Worm (Caenorhabditis elegans) whole organism, L1 larva: ENCODE results near the gene R166.3.

Source experiments
- C04F5.9 ChIP-seq: sonication (generic microtip); optimal IDR thresholded peaks from 2 replicates; lab custom pipeline; 2016; ENCODE audit warnings: missing genetic modification characterization, missing compliant biosample characterization
- C16A3.4 ChIP-seq: fragments of 150-350 bp; optimal IDR thresholded peaks from 2 replicates; lab custom pipeline; 2014; ENCODE audit warnings: missing biosample characterization, missing genetic modification characterization
- C34B4.2 ChIP-seq: sonication (generic microtip); optimal IDR thresholded peaks from 2 replicates; lab custom pipeline; 2017; ENCODE audit warnings: mild to moderate bottlenecking, missing genetic modification characterization, missing compliant biosample characterization
- Y116A8C.19 ChIP-seq: sonication (generic microtip); optimal IDR thresholded peaks from 2 replicates; lab custom pipeline; 2016; ENCODE audit warnings: missing compliant biosample characterization, missing genetic modification characterization, borderline replicate concordance
- aha-1 ChIP-seq: fragments of 150-350 bp; optimal IDR thresholded peaks from 2 replicates; lab custom pipeline; 2014; ENCODE audit warnings: missing biosample characterization, missing genetic modification characterization
- ama-1 ChIP-seq: fragments of 150-350 bp; optimal IDR thresholded peaks from 2 replicates; lab custom pipeline; 2014
- blmp-1 ChIP-seq: fragments of 150-350 bp; optimal IDR thresholded peaks from 2 replicates; lab custom pipeline; 2014; ENCODE audit warnings: missing biosample characterization, missing genetic modification characterization
- ceh-82 ChIP-seq, 3 experiments: fragments of 150-350 bp in 1 of 3; sonication (generic microtip) in 2 of 3; optimal IDR thresholded peaks; 2 replicates each; lab custom pipeline; 2014 to 2017; ENCODE audit warnings: missing biosample characterization in 3 of 3, missing genetic modification characterization in 3 of 3
- ceh-88 ChIP-seq: fragments of 200-800 bp; sonication (Bioruptor generic); IDR thresholded peaks from 2 replicates; pipeline ENCODE4 v1.3.6; 2022; ENCODE audit warnings: missing genetic modification characterization, missing compliant biosample characterization
- ces-1 ChIP-seq: fragments of 150-350 bp; optimal IDR thresholded peaks from 2 replicates; lab custom pipeline; 2014; ENCODE audit warnings: missing biosample characterization, missing genetic modification reagents, missing genetic modification characterization
- dpl-1 ChIP-seq, 3 experiments: fragments of 150-350 bp in 2 of 3; sonication (generic microtip) in 1 of 3; optimal IDR thresholded peaks; 2 replicates each; lab custom pipeline; 2014 to 2017; ENCODE audit warnings: missing biosample characterization in 3 of 3, missing genetic modification characterization in 3 of 3, missing genetic modification reagents in 3 of 3
- dsc-1 ChIP-seq: sonication (generic microtip); optimal IDR thresholded peaks from 2 replicates; lab custom pipeline; 2016; ENCODE audit warnings: mild to moderate bottlenecking, missing genetic modification characterization, missing compliant biosample characterization
- efl-3 ChIP-seq: fragments of 200-800 bp; sonication (Bioruptor generic); optimal IDR thresholded peaks from 2 replicates; lab custom pipeline; 2018; ENCODE audit warnings: mild to moderate bottlenecking, missing genetic modification characterization, missing compliant biosample characterization
- egl-27 ChIP-seq, 2 experiments: fragments of 150-350 bp in 1 of 2; sonication (generic microtip); optimal IDR thresholded peaks; 3 replicates each; lab custom pipeline; 2017 to 2018; ENCODE audit warnings: missing biosample characterization in 2 of 2, missing genetic modification characterization in 2 of 2, missing genetic modification reagents in 2 of 2
- elt-2 ChIP-seq: sonication (generic microtip); optimal IDR thresholded peaks from 2 replicates; lab custom pipeline; 2016; ENCODE audit warnings: missing genetic modification characterization, mild to moderate bottlenecking, inconsistent platforms, missing compliant biosample characterization, missing genetic modification reagents
- elt-3 ChIP-seq, 6 experiments: fragments of 150-350 bp in 1 of 6; sonication (generic microtip); optimal IDR thresholded peaks; 2 replicates each; lab custom pipeline; 2017 to 2018; ENCODE audit warnings: missing biosample characterization in 6 of 6, missing genetic modification characterization in 6 of 6, inconsistent platforms in 1 of 6
- ets-5 ChIP-seq: fragments of 200-800 bp; sonication (Bioruptor generic); IDR thresholded peaks from 2 replicates; pipeline ENCODE4 v1.3.6; 2022; ENCODE audit warnings: missing genetic modification characterization, missing compliant biosample characterization
- fkh-8 ChIP-seq: sonication (generic microtip); optimal IDR thresholded peaks from 2 replicates; lab custom pipeline; 2016; ENCODE audit warnings: mild to moderate bottlenecking, missing genetic modification characterization, missing compliant biosample characterization
- fos-1 ChIP-seq: fragments of 150-350 bp; optimal IDR thresholded peaks from 2 replicates; lab custom pipeline; 2014; ENCODE audit warnings: missing biosample characterization, missing genetic modification characterization
- grh-1 ChIP-seq: fragments of 200-800 bp; sonication (Bioruptor generic); IDR thresholded peaks from 2 replicates; pipeline ENCODE4 v1.3.6; 2022; ENCODE audit warnings: missing genetic modification reagents, missing genetic modification characterization, missing compliant biosample characterization
- hlh-17 ChIP-seq: fragments of 200-800 bp; sonication (Bioruptor generic); optimal IDR thresholded peaks from 2 replicates; lab custom pipeline; 2018; ENCODE audit warnings: missing genetic modification characterization, mild to moderate bottlenecking, missing compliant biosample characterization, moderate library complexity, borderline replicate concordance
- hlh-4 ChIP-seq: sonication (generic microtip); optimal IDR thresholded peaks from 2 replicates; lab custom pipeline; 2016; ENCODE audit warnings: mild to moderate bottlenecking, missing genetic modification characterization, missing compliant biosample characterization
- isw-1 ChIP-seq: fragments of 200-800 bp; sonication (Bioruptor generic); IDR thresholded peaks from 2 replicates; pipeline ENCODE4 v1.3.6; 2022; ENCODE audit warnings: missing genetic modification characterization, missing compliant biosample characterization
- lin-13 ChIP-seq: fragments of 150-350 bp; optimal IDR thresholded peaks from 2 replicates; lab custom pipeline; 2014; ENCODE audit warnings: missing biosample characterization, missing genetic modification reagents, missing genetic modification characterization
- lin-35 ChIP-seq, 2 experiments: fragments of 150-350 bp; optimal IDR thresholded peaks; 2 replicates each; lab custom pipeline; 2014; ENCODE audit warnings: missing biosample characterization in 2 of 2, missing genetic modification characterization in 2 of 2, missing genetic modification reagents in 2 of 2
- lsy-2 ChIP-seq, 2 experiments: fragments of 150-350 bp; optimal IDR thresholded peaks; 2 replicates each; lab custom pipeline; 2014; ENCODE audit warnings: missing biosample characterization in 2 of 2, missing genetic modification characterization in 2 of 2
- mef-2 ChIP-seq: fragments of 150-350 bp; optimal IDR thresholded peaks from 2 replicates; lab custom pipeline; 2014; ENCODE audit warnings: missing biosample characterization, missing genetic modification characterization
- mep-1 ChIP-seq: fragments of 150-350 bp; optimal IDR thresholded peaks from 2 replicates; lab custom pipeline; 2014; ENCODE audit warnings: missing biosample characterization, missing genetic modification characterization
- nhr-19 ChIP-seq: fragments of 200-800 bp; sonication (Bioruptor generic); conservative IDR thresholded peaks from 2 replicates; pipeline ENCODE4 v1.3.6; 2022; ENCODE audit warnings: missing genetic modification characterization, missing compliant biosample characterization
- nhr-20 ChIP-seq: sonication (generic microtip); optimal IDR thresholded peaks from 2 replicates; lab custom pipeline; 2016; ENCODE audit warnings: mild to moderate bottlenecking, missing genetic modification characterization, missing compliant biosample characterization
- nhr-237 ChIP-seq: fragments of 150-350 bp; optimal IDR thresholded peaks from 2 replicates; lab custom pipeline; 2014; ENCODE audit warnings: missing biosample characterization, missing genetic modification characterization
- nhr-71 ChIP-seq: sonication (generic microtip); optimal IDR thresholded peaks from 2 replicates; lab custom pipeline; 2016; ENCODE audit warnings: mild to moderate bottlenecking, missing genetic modification characterization, moderate library complexity, missing compliant biosample characterization
- nhr-77 ChIP-seq: fragments of 150-350 bp; optimal IDR thresholded peaks from 2 replicates; lab custom pipeline; 2014; ENCODE audit warnings: missing biosample characterization, missing genetic modification characterization
- nhr-84 ChIP-seq: sonication (generic microtip); optimal IDR thresholded peaks from 2 replicates; lab custom pipeline; 2017; ENCODE audit warnings: missing biosample characterization, missing genetic modification characterization
- pax-3 ChIP-seq: fragments of 200-800 bp; sonication (Bioruptor generic); optimal IDR thresholded peaks from 2 replicates; lab custom pipeline; 2018; ENCODE audit warnings: mild to moderate bottlenecking, missing genetic modification characterization, moderate library complexity, missing compliant biosample characterization
- skn-1 ChIP-seq: fragments of 150-350 bp; optimal IDR thresholded peaks from 2 replicates; lab custom pipeline; 2014; ENCODE audit warnings: missing biosample characterization, missing genetic modification characterization
- snu-23 ChIP-seq: sonication (generic microtip); optimal IDR thresholded peaks from 2 replicates; lab custom pipeline; 2016; ENCODE audit warnings: missing genetic modification characterization, missing compliant biosample characterization
- sox-4 ChIP-seq: sonication (generic microtip); optimal IDR thresholded peaks from 2 replicates; lab custom pipeline; 2016; ENCODE audit warnings: missing genetic modification characterization, missing compliant biosample characterization
- swsn-7 ChIP-seq: sonication (generic microtip); optimal IDR thresholded peaks from 2 replicates; lab custom pipeline; 2016; ENCODE audit warnings: missing genetic modification characterization, missing compliant biosample characterization
- tbx-2 ChIP-seq: sonication (generic microtip); optimal IDR thresholded peaks from 2 replicates; lab custom pipeline; 2016; ENCODE audit warnings: missing genetic modification characterization, missing compliant biosample characterization
- tlp-1 ChIP-seq: fragments of 150-350 bp; optimal IDR thresholded peaks from 2 replicates; lab custom pipeline; 2014; ENCODE audit warnings: missing biosample characterization, missing genetic modification characterization
- unc-62 ChIP-seq: fragments of 150-350 bp; optimal IDR thresholded peaks from 2 replicates; lab custom pipeline; 2014; ENCODE audit warnings: missing biosample characterization, missing genetic modification reagents, missing genetic modification characterization
- unc-98 ChIP-seq: fragments of 200-800 bp; sonication (Bioruptor generic); IDR thresholded peaks from 2 replicates; pipeline ENCODE4 v1.3.6; 2022; ENCODE audit warnings: missing genetic modification characterization, missing compliant biosample characterization
- vab-15 ChIP-seq: sonication (generic microtip); optimal IDR thresholded peaks from 2 replicates; lab custom pipeline; 2017; ENCODE audit warnings: missing genotype, mild to moderate bottlenecking, missing genetic modification characterization, missing compliant biosample characterization
- xbp-1 ChIP-seq: sonication (generic microtip); optimal IDR thresholded peaks from 2 replicates; lab custom pipeline; 2016; ENCODE audit warnings: missing genetic modification characterization, missing compliant biosample characterization
- zip-4 ChIP-seq: fragments of 200-800 bp; sonication (Bioruptor generic); optimal IDR thresholded peaks from 2 replicates; lab custom pipeline; 2018; ENCODE audit warnings: mild to moderate bottlenecking, missing genetic modification characterization, moderate library complexity, missing compliant biosample characterization
- ztf-11 ChIP-seq, 2 experiments: sonication (generic microtip); optimal IDR thresholded peaks; 2 replicates each; lab custom pipeline; 2016 to 2017; ENCODE audit warnings: missing genetic modification characterization in 2 of 2, missing biosample characterization in 1 of 2, missing compliant biosample characterization in 1 of 2
- ztf-4 ChIP-seq: fragments of 150-350 bp; optimal IDR thresholded peaks from 2 replicates; lab custom pipeline; 2014; ENCODE audit warnings: missing biosample characterization, missing genetic modification characterization

R166.3 gene

ce11 chrII:10504729-10505128 lies 34.4 kb downstream of the R166.3 start (continued):
- no peak for TF ChIP-seq ces-1 (GFP tag; lab: Kevin White, UChicago)
- no peak for TF ChIP-seq fos-1 (tag; lab: Kevin White, UChicago)
- TF ChIP-seq unc-62 (GFP tag; lab: Kevin White, UChicago), result no peak
- no peak for TF ChIP-seq dpl-1 (GFP tag; optimal IDR thresholded peaks at IDR 0.05; lab: Kevin White, UChicago)
- TF ChIP-seq efl-3 (GFP tag; lab: Kevin White, UChicago), result no peak
- no peak for TF ChIP-seq dsc-1 (tag; lab: Kevin White, UChicago)
- no peak for TF ChIP-seq pax-3 (tag; lab: Kevin White, UChicago)
- no peak for TF ChIP-seq nhr-84 (tag; lab: Kevin White, UChicago)
- TF ChIP-seq fkh-8, result no peak
- no peak for TF ChIP-seq zip-4 (GFP tag; lab: Kevin White, UChicago)
- TF ChIP-seq aha-1 (tag; lab: Kevin White, UChicago), result no peak
- TF ChIP-seq ztf-4 (tag; lab: Kevin White, UChicago), result no peak
- no peak for TF ChIP-seq lin-35 (GFP tag; optimal IDR thresholded peaks at IDR 0.05; lab: Kevin White, UChicago)
- TF ChIP-seq ceh-82 (tag; optimal IDR thresholded peaks at IDR 0.05; lab: Kevin White, UChicago), result no peak
- no peak for TF ChIP-seq hlh-4 (tag; lab: Kevin White, UChicago)
- TF ChIP-seq ztf-11 (tag; optimal IDR thresholded peaks at IDR 0.05; lab: Kevin White, UChicago), result no peak
- TF ChIP-seq lin-13 (GFP tag; lab: Kevin White, UChicago), result no peak
- TF ChIP-seq blmp-1 (tag; lab: Kevin White, UChicago), result peak; percentile 62
- TF ChIP-seq snu-23, result no peak
- TF ChIP-seq ama-1 (lab: Kevin White, UChicago), result no peak
- no peak for TF ChIP-seq swsn-7 (tag; lab: Kevin White, UChicago)
- no peak for TF ChIP-seq C16A3.4 (tag; lab: Kevin White, UChicago)
- no peak for TF ChIP-seq nhr-237 (tag; lab: Kevin White, UChicago)
- peak; percentile 28 for TF ChIP-seq nhr-77 (tag; lab: Kevin White, UChicago)
- no peak for TF ChIP-seq elt-2 (tag; lab: Kevin White, UChicago)
- TF ChIP-seq tbx-2 (tag; lab: Kevin White, UChicago), result no peak
- no peak for TF ChIP-seq unc-98
- TF ChIP-seq ceh-88 (GFP tag; lab: Robert Waterston, UW), result no peak
- TF ChIP-seq C04F5.9 (tag; lab: Kevin White, UChicago), result no peak
- TF ChIP-seq nhr-19 (GFP tag; lab: Robert Waterston, UW), result no peak
- no peak for TF ChIP-seq egl-27 (tag; optimal IDR thresholded peaks at IDR 0.05; lab: Kevin White, UChicago)
- TF ChIP-seq isw-1, result no peak
- no peak for TF ChIP-seq skn-1 (tag; lab: Kevin White, UChicago)
- TF ChIP-seq tlp-1 (tag; lab: Kevin White, UChicago), result no peak
- peak; percentile 23 for TF ChIP-seq nhr-71 (tag; lab: Kevin White, UChicago)
- peak; percentile 40 for TF ChIP-seq mep-1
- TF ChIP-seq sox-4, result no peak
- TF ChIP-seq Y116A8C.19, result no peak
- TF ChIP-seq xbp-1 (tag; lab: Kevin White, UChicago), result no peak
- TF ChIP-seq vab-15 (tag; lab: Kevin White, UChicago), result no peak
- peak in 1 of 2 experiments; percentile 19 for TF ChIP-seq lsy-2 (tag; optimal IDR thresholded peaks at IDR 0.05; lab: Kevin White, UChicago)
- no peak for TF ChIP-seq mef-2
- no peak for TF ChIP-seq hlh-17 (GFP tag; lab: Kevin White, UChicago)
- TF ChIP-seq ets-5 (GFP tag; lab: Robert Waterston, UW), result no peak
- no peak for TF ChIP-seq grh-1
- no peak for TF ChIP-seq elt-3 (tag; optimal IDR thresholded peaks at IDR 0.05; lab: Kevin White, UChicago)
- TF ChIP-seq nhr-20 (tag; lab: Kevin White, UChicago), result peak; percentile 13
- TF ChIP-seq C34B4.2 (tag; lab: Kevin White, UChicago), result no peak
